Worm (Caenorhabditis elegans): ENCODE results near the gene D1046.16.
A peak's percentile ranks its signal among the peaks of the same experiment; 100 is the strongest.

DNA sequence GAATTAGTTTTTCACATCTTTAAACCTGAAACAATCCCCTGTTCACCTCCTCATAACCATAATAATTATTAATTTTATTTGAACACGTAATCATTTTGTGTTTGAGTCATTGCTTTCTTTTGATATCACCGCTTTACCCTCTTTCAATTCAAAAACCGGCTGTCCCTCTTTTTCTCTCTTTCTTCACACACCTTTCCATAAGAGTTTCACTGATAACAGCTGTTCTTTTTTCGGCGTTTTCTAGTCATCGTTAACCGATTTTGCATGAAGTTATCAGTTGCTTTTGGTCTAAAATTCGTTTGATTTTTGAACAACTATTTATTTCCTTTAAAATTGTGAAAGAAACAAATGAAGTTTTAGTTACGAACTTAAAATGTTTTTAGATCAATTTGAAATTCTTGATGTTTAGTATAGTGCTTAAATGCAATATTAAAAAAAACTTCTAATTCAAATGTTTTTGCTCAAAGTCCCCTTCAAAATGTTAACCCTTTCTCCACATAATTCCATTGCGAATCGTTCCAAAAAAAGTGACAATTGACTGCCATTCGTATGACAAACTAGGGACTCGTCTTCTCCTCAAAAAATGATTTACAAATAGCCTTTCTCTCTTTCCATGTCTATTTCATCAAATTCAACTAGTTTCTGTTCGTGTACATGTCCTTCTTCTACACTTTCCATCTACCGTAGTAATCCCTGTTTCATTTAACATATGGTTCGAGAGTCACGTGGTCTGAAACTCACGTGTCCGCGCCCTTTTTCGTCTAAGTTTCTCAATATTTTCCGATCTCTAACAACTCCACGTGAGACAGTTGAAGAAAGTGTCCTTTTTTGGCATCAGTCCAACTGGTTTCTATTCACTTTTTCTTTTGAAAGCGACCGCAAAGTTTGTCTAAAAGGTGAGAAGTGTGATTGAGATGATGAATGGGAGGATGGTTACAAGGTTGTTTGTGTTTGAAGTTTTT, 27.4 kb downstream of the D1046.16 start:
- TF ChIP-seq ztf-4 (tag; optimal IDR thresholded peaks at IDR 0.05) (no peak), snpc-4 (tag; optimal IDR thresholded peaks at IDR 0.05) (no peak), jun-1 (tag; optimal IDR thresholded peaks at IDR 0.05) (peak; percentile 77), skn-1 (tag; optimal IDR thresholded peaks at IDR 0.05) (no peak), elt-3 (tag; optimal IDR thresholded peaks at IDR 0.05) (no peak), pha-4 (tag; optimal IDR thresholded peaks at IDR 0.05) (peak; percentile 43)

All from whole organism, L3 larva.